Fruit fly (Drosophila melanogaster) S2 (cell line): ENCODE results near the gene CycA.

Experiments used
- CG8478 ChIP-seq: fragments of >200 bp; optimal IDR thresholded peaks from 2 replicates; lab custom pipeline; 2018
- CTCF ChIP-seq, 2 experiments: fragments of >200 bp; optimal IDR thresholded peaks; 2 replicates each; lab custom pipeline; 2018

DNA sequence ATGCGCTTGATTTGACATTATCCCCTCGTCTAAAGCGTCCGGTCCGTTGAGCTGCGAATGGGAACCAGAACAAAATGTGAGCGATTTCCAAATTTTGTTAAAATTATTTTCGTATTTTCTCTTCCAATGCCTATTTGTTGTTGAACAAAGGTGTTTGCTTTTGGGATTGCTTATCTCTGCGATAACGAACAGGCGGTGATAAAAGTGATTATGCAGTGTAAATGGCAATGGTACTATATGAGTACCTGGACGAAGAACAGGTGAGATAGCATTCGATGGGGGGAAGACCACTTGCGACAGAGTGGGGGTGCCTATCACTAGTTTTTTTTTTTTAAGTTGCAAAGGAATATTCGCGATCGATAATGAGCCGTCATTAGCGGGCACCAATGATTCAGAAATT is 45.2 kb downstream of the CycA start:
- TF ChIP-seq CG8478 (lab: Kevin White, UChicago), result no peak
- no peak for TF ChIP-seq CTCF (optimal IDR thresholded peaks at IDR 0.05; lab: Kevin White, UChicago)
